Fruit fly (Drosophila melanogaster) whole organism, prepupa: Measurements from ENCODE around the gene CG1231.

Experiments
- Hr4 ChIP-seq: fragments of 200-800 bp; sonication (Bioruptor generic); optimal IDR thresholded peaks from 3 replicates; lab custom pipeline; 2016; ENCODE audit warnings: missing biosample characterization, missing genetic modification characterization
- achi ChIP-seq: fragments of 200-800 bp; sonication (Bioruptor generic); optimal IDR thresholded peaks from 3 replicates; lab custom pipeline; 2016; ENCODE audit warnings: missing biosample characterization, missing genetic modification characterization
- fkh ChIP-seq: fragments of 200-800 bp; sonication (Bioruptor generic); optimal IDR thresholded peaks from 3 replicates; lab custom pipeline; 2017; ENCODE audit warnings: missing biosample characterization, mild to moderate bottlenecking, missing genetic modification characterization, moderate library complexity

DNA sequence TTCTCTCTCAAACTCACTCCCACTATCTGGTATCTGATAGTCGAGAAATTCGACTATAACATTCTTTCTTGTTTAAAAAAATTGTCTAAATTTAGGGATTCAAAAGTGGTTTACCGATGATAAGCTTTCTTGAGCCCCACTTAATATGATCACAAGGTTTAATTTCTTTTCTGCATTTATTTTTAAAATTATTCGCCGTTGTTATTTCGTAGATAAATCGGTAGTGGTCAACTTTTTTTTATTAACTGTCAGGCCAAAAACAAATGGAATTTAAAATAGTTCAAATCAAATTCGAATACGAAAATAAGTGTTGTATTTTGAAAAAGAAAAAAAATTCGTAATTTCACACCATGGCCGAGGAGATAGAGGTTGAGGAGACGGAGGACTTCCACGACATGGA is 1.5 kb downstream of the CG1231 start, which contains the start of gene Roc1b:
- TF ChIP-seq fkh (no peak), achi (GFP tag; lab: Kevin White, UChicago) (no peak), Hr4 (no peak)
